Fruit fly (Drosophila melanogaster): ENCODE data around the gene twin.

The twin gene

dm6 chr3R:24264414-24265363 lies 42.9 kb upstream of the twin start (continued):
- TF ChIP-seq Stat92E (GFP tag; optimal IDR thresholded peaks at IDR 0.05) (no peak), chinmo (GFP tag; IDR thresholded peaks at IDR 0.05; ENCODE audit: partially characterized antibody) (0 out of 4 replicates have a peak, but pooled peaks have one; percentile 16), Scr (GFP tag; IDR thresholded peaks at IDR 0.05; ENCODE audit: partially characterized antibody) (peak; percentile 48; the same call in 1 of the 2 replicates), Med (GFP tag) (peak; percentile 51), abd-A (tag; optimal IDR thresholded peaks at IDR 0.05) (no peak), fd96Cb (tag; optimal IDR thresholded peaks at IDR 0.05) (no peak), CG42726 (GFP tag; IDR thresholded peaks at IDR 0.05; ENCODE audit: partially characterized antibody) (peak; percentile 68; the same call in 1 of the 2 replicates), nerfin-1 (tag; optimal IDR thresholded peaks at IDR 0.05) (no peak), scrt (GFP tag; optimal IDR thresholded peaks at IDR 0.05) (peak; percentile 96), onecut (GFP tag; IDR thresholded peaks at IDR 0.05) (no peak), Mad (GFP tag; optimal IDR thresholded peaks at IDR 0.05) (no peak), h (optimal IDR thresholded peaks at IDR 0.05) (no peak), HHEX (GFP tag; optimal IDR thresholded peaks at IDR 0.05) (peak; percentile 25), CG10274 (GFP tag; optimal IDR thresholded peaks at IDR 0.05) (no peak), CG8478 (optimal IDR thresholded peaks at IDR 0.05) (no peak), aop (GFP tag; IDR thresholded peaks at IDR 0.05) (no peak), kni (GFP tag; optimal IDR thresholded peaks at IDR 0.05) (no peak), z (GFP tag; IDR thresholded peaks at IDR 0.05) (no peak), vvl (GFP tag; IDR thresholded peaks at IDR 0.05) (0 out of 2 replicates have a peak, but pooled peaks have one; percentile 1), zfh2 (GFP tag; optimal IDR thresholded peaks at IDR 0.05) (no peak), CG10543 (GFP tag; optimal IDR thresholded peaks at IDR 0.05) (peak; percentile 44), CG11560 (tag; IDR thresholded peaks at IDR 0.05) (no peak), CG5180 (GFP tag; optimal IDR thresholded peaks at IDR 0.05) (peak; percentile 45), CG11696 (GFP tag; IDR thresholded peaks at IDR 0.05) (no peak; the same call in 1 of the 2 replicates), cato (GFP tag; optimal IDR thresholded peaks at IDR 0.05; ENCODE audit: borderline replicate concordance) (no peak), unc-4 (GFP tag; IDR thresholded peaks at IDR 0.05; ENCODE audit: partially characterized antibody) (peak; percentile 40; the same call in 1 of the 2 replicates), CG11398 (GFP tag; optimal IDR thresholded peaks at IDR 0.05) (no peak), CG2678 (tag; optimal IDR thresholded peaks at IDR 0.05) (peak; percentile 14), CG11504 (tag; optimal IDR thresholded peaks at IDR 0.05) (no peak), tgo (GFP tag; IDR thresholded peaks at IDR 0.05) (no peak), tll (GFP tag; optimal IDR thresholded peaks at IDR 0.05) (no peak), pnt (GFP tag; optimal IDR thresholded peaks at IDR 0.05) (no peak), Camta (GFP tag; optimal IDR thresholded peaks at IDR 0.05) (no peak), gro (GFP tag; optimal IDR thresholded peaks at IDR 0.05) (no peak), pum (GFP tag; optimal IDR thresholded peaks at IDR 0.05) (no peak), CG13296 (GFP tag; optimal IDR thresholded peaks at IDR 0.05) (peak; percentile 33), bcd (GFP tag; optimal IDR thresholded peaks at IDR 0.05) (no peak), B-H2 (GFP tag; optimal IDR thresholded peaks at IDR 0.05) (no peak), Bteb2 (GFP tag; optimal IDR thresholded peaks at IDR 0.05) (no peak), CG16813 (GFP tag; IDR thresholded peaks at IDR 0.05; ENCODE audit: partially characterized antibody) (peak; percentile 43; the same call in 2 of the 3 replicates), Gug (GFP tag; IDR thresholded peaks at IDR 0.05) (no peak), NfI (GFP tag; optimal IDR thresholded peaks at IDR 0.05) (no peak), Sin3A (optimal IDR thresholded peaks at IDR 0.05) (no peak), bbx (GFP tag; IDR thresholded peaks at IDR 0.05; ENCODE audit: partially characterized antibody) (peak; percentile 18; the same call in 1 of the 2 replicates), BtbVII (GFP tag; optimal IDR thresholded peaks at IDR 0.05) (no peak), bigmax (GFP tag; optimal IDR thresholded peaks at IDR 0.05) (no peak), CG34422 (GFP tag; IDR thresholded peaks at IDR 0.05) (no peak), Pdp1 (GFP tag; optimal IDR thresholded peaks at IDR 0.05) (no peak)
